Worm (Caenorhabditis elegans) whole organism, L3 larva: ENCODE data around the gene W08E12.7.

Source experiments
- R02D3.7 ChIP-seq: fragments of 150-350 bp; optimal IDR thresholded peaks from 2 replicates; lab custom pipeline; 2014; ENCODE audit warnings: missing biosample characterization, missing genetic modification characterization
- ZK546.5 ChIP-seq: sonication (generic microtip); optimal IDR thresholded peaks from 2 replicates; lab custom pipeline; 2017; ENCODE audit warnings: missing biosample characterization, missing genetic modification characterization
- ama-1 ChIP-seq: fragments of 150-350 bp; optimal IDR thresholded peaks from 2 replicates; lab custom pipeline; 2018
- ceh-16 ChIP-seq: sonication (generic microtip); optimal IDR thresholded peaks from 2 replicates; lab custom pipeline; 2017; ENCODE audit warnings: missing biosample characterization, missing genetic modification characterization
- ceh-28 ChIP-seq: fragments of 150-350 bp; optimal IDR thresholded peaks from 2 replicates; lab custom pipeline; 2014; ENCODE audit warnings: missing biosample characterization, missing genetic modification reagents, missing genetic modification characterization
- ceh-9 ChIP-seq: sonication (generic microtip); optimal IDR thresholded peaks from 2 replicates; lab custom pipeline; 2018; ENCODE audit warnings: missing biosample characterization, missing genetic modification characterization
- daf-12 ChIP-seq: fragments of 150-350 bp; optimal IDR thresholded peaks from 2 replicates; lab custom pipeline; 2014; ENCODE audit warnings: missing biosample characterization, missing genetic modification reagents, missing genetic modification characterization
- egl-27 ChIP-seq: sonication (generic microtip); optimal IDR thresholded peaks from 4 replicates; lab custom pipeline; 2017; ENCODE audit warnings: missing biosample characterization, missing genetic modification reagents, missing genetic modification characterization
- egl-5 ChIP-seq: fragments of 150-350 bp; optimal IDR thresholded peaks from 2 replicates; lab custom pipeline; 2017; ENCODE audit warnings: missing biosample characterization, missing genetic modification reagents, missing genetic modification characterization, inconsistent platforms
- elt-1 ChIP-seq: fragments of 150-350 bp; optimal IDR thresholded peaks from 2 replicates; lab custom pipeline; 2014; ENCODE audit warnings: missing biosample characterization, missing genetic modification characterization
- elt-2 ChIP-seq: sonication (generic microtip); optimal IDR thresholded peaks from 2 replicates; lab custom pipeline; 2016; ENCODE audit warnings: missing genetic modification reagents, mild to moderate bottlenecking, missing genetic modification characterization, missing compliant biosample characterization
- elt-3 ChIP-seq, 3 experiments: fragments of 150-350 bp in 1 of 3; sonication (generic microtip) in 2 of 3; optimal IDR thresholded peaks; 2 replicates in 2 of 3; 4 replicates in 1 of 3; lab custom pipeline; 2014 to 2017; ENCODE audit warnings: missing biosample characterization in 3 of 3, missing genetic modification characterization in 3 of 3
- eor-1 ChIP-seq, 2 experiments: fragments of 150-350 bp; optimal IDR thresholded peaks; 2 replicates each; lab custom pipeline; 2014 to 2018; ENCODE audit warnings: missing biosample characterization in 2 of 2, missing genetic modification characterization in 2 of 2
- fkh-10 ChIP-seq: sonication (generic microtip); optimal IDR thresholded peaks from 2 replicates; lab custom pipeline; 2017; ENCODE audit warnings: missing biosample characterization, missing genetic modification reagents, missing genetic modification characterization
- fkh-2 ChIP-seq: fragments of 150-350 bp; optimal IDR thresholded peaks from 2 replicates; lab custom pipeline; 2014; ENCODE audit warnings: missing biosample characterization, missing genetic modification reagents, missing genetic modification characterization
- fos-1 ChIP-seq: fragments of 150-350 bp; optimal IDR thresholded peaks from 2 replicates; lab custom pipeline; 2014; ENCODE audit warnings: missing biosample characterization, missing genetic modification characterization
- hmg-11 ChIP-seq: sonication (generic microtip); optimal IDR thresholded peaks from 2 replicates; lab custom pipeline; 2016; ENCODE audit warnings: missing genetic modification characterization, missing compliant biosample characterization
- jun-1 ChIP-seq: fragments of 150-350 bp; optimal IDR thresholded peaks from 2 replicates; lab custom pipeline; 2014; ENCODE audit warnings: missing biosample characterization, missing genetic modification reagents, missing genetic modification characterization
- lin-15B ChIP-seq: fragments of 150-350 bp; optimal IDR thresholded peaks from 2 replicates; lab custom pipeline; 2014; ENCODE audit warnings: missing biosample characterization, missing genetic modification characterization
- lin-39 ChIP-seq: fragments of 150-350 bp; optimal IDR thresholded peaks from 2 replicates; lab custom pipeline; 2018; ENCODE audit warnings: missing biosample characterization, missing genetic modification reagents, missing genetic modification characterization
- lsy-12 ChIP-seq: sonication (generic microtip); optimal IDR thresholded peaks from 2 replicates; lab custom pipeline; 2016; ENCODE audit warnings: mild to moderate bottlenecking, missing genetic modification characterization, missing compliant biosample characterization
- mdl-1 ChIP-seq: fragments of 150-350 bp; optimal IDR thresholded peaks from 2 replicates; lab custom pipeline; 2014; ENCODE audit warnings: missing biosample characterization, missing genetic modification characterization
- nfya-1 ChIP-seq: sonication (generic microtip); optimal IDR thresholded peaks from 2 replicates; lab custom pipeline; 2017; ENCODE audit warnings: missing genetic modification characterization, mild to moderate bottlenecking, missing compliant biosample characterization, antibody characterized with exemption, moderate library complexity; ENCODE audit not compliant: insufficient read depth
- nhr-11 ChIP-seq: fragments of 150-350 bp; optimal IDR thresholded peaks from 2 replicates; lab custom pipeline; 2014; ENCODE audit warnings: missing biosample characterization, missing genetic modification characterization
- nhr-23 ChIP-seq: fragments of 150-350 bp; optimal IDR thresholded peaks from 2 replicates; lab custom pipeline; 2014; ENCODE audit warnings: missing biosample characterization, missing genetic modification reagents, missing genetic modification characterization
- nhr-237 ChIP-seq: fragments of 150-350 bp; optimal IDR thresholded peaks from 2 replicates; lab custom pipeline; 2014; ENCODE audit warnings: missing biosample characterization, missing genetic modification characterization
- nhr-25 ChIP-seq: sonication (generic microtip); optimal IDR thresholded peaks from 2 replicates; lab custom pipeline; 2017; ENCODE audit warnings: missing biosample characterization, missing genetic modification characterization
- nhr-28 ChIP-seq: fragments of 150-350 bp; optimal IDR thresholded peaks from 2 replicates; lab custom pipeline; 2014; ENCODE audit warnings: missing biosample characterization, missing genetic modification characterization
- nhr-43 ChIP-seq: sonication (generic microtip); optimal IDR thresholded peaks from 2 replicates; lab custom pipeline; 2016; ENCODE audit warnings: mild to moderate bottlenecking, missing genetic modification characterization, missing compliant biosample characterization; ENCODE audit not compliant: poor library complexity, severe bottlenecking
- nhr-67 ChIP-seq: fragments of 150-350 bp; optimal IDR thresholded peaks from 2 replicates; lab custom pipeline; 2014; ENCODE audit warnings: missing biosample characterization, missing genetic modification characterization
- nhr-76 ChIP-seq: fragments of 150-350 bp; sonication (generic microtip); optimal IDR thresholded peaks from 5 replicates; lab custom pipeline; 2014; ENCODE audit warnings: missing biosample characterization, missing genetic modification characterization
- pha-4 ChIP-seq: fragments of 150-350 bp; optimal IDR thresholded peaks from 2 replicates; lab custom pipeline; 2014; ENCODE audit warnings: missing biosample characterization, missing genetic modification reagents, missing genetic modification characterization
- pqm-1 ChIP-seq: fragments of 150-350 bp; optimal IDR thresholded peaks from 2 replicates; lab custom pipeline; 2017; ENCODE audit warnings: missing biosample characterization, missing genetic modification characterization, inconsistent platforms
- sea-2 ChIP-seq: fragments of 150-350 bp; sonication (generic microtip); optimal IDR thresholded peaks from 4 replicates; lab custom pipeline; 2014; ENCODE audit warnings: missing biosample characterization, missing genetic modification reagents, missing genetic modification characterization
- skn-1 ChIP-seq: fragments of 150-350 bp; optimal IDR thresholded peaks from 2 replicates; lab custom pipeline; 2014; ENCODE audit warnings: missing biosample characterization, missing genetic modification characterization
- snpc-4 ChIP-seq: fragments of 150-350 bp; optimal IDR thresholded peaks from 2 replicates; lab custom pipeline; 2014; ENCODE audit warnings: missing biosample characterization, missing genetic modification characterization
- tbx-2 ChIP-seq: sonication (generic microtip); optimal IDR thresholded peaks from 2 replicates; lab custom pipeline; 2016; ENCODE audit warnings: mild to moderate bottlenecking, missing genetic modification characterization, missing compliant biosample characterization
- unc-62 ChIP-seq: fragments of 150-350 bp; sonication (generic microtip); optimal IDR thresholded peaks from 4 replicates; lab custom pipeline; 2014; ENCODE audit warnings: missing biosample characterization, missing genetic modification reagents, missing genetic modification characterization
- zag-1 ChIP-seq: fragments of 150-350 bp; optimal IDR thresholded peaks from 2 replicates; lab custom pipeline; 2014; ENCODE audit warnings: missing biosample characterization, missing genetic modification characterization
- ztf-11 ChIP-seq: fragments of 150-350 bp; optimal IDR thresholded peaks from 2 replicates; lab custom pipeline; 2014; ENCODE audit warnings: missing biosample characterization, missing genetic modification characterization
- ztf-4 ChIP-seq: fragments of 150-350 bp; optimal IDR thresholded peaks from 2 replicates; lab custom pipeline; 2014; ENCODE audit warnings: missing biosample characterization, missing genetic modification characterization

The W08E12.7 gene

ce11 chrIV:3305575-3305974 lies 10.6 kb downstream of the W08E12.7 start, which contains the start of gene W08E12.2:
TSS of gene W08E12.2 (plus strand) at chrIV:3305875.
- no peak for TF ChIP-seq nhr-28 (tag; lab: Kevin White, UChicago)
- TF ChIP-seq nhr-23 (tag; lab: Kevin White, UChicago) = no peak
- no peak for TF ChIP-seq eor-1 (tag; optimal IDR thresholded peaks at IDR 0.05; lab: Kevin White, UChicago)
- no peak for TF ChIP-seq sea-2 (GFP tag; lab: Kevin White, UChicago)
- no peak for TF ChIP-seq nhr-76 (tag; lab: Kevin White, UChicago)
- no peak for TF ChIP-seq lsy-12 (tag; lab: Kevin White, UChicago)
- no peak for TF ChIP-seq fos-1
- no peak for TF ChIP-seq nhr-67
- no peak for TF ChIP-seq jun-1 (tag; lab: Kevin White, UChicago)
- no peak for TF ChIP-seq ama-1 (lab: Kevin White, UChicago)
- no peak for TF ChIP-seq hmg-11 (tag; lab: Kevin White, UChicago)
- no peak for TF ChIP-seq egl-27 (tag; lab: Kevin White, UChicago)
- no peak for TF ChIP-seq elt-3 (tag; optimal IDR thresholded peaks at IDR 0.05; lab: Kevin White, UChicago)
- TF ChIP-seq fkh-10 (GFP tag; lab: Kevin White, UChicago) = no peak
- no peak for TF ChIP-seq mdl-1
- TF ChIP-seq zag-1 (tag; lab: Kevin White, UChicago) = no peak
- TF ChIP-seq egl-5 (tag; lab: Kevin White, UChicago) = no peak
- TF ChIP-seq elt-2 = no peak

ce11 chrIV:3307463-3307862 lies 12.5 kb downstream of the W08E12.7 start, which contains the start of gene W08E12.9:
TSS of gene W08E12.9 (minus strand) at chrIV:3307563.
- TF ChIP-seq nhr-25 (tag; lab: Kevin White, UChicago) = no peak
- no peak for TF ChIP-seq mdl-1
- no peak for TF ChIP-seq snpc-4
- no peak for TF ChIP-seq elt-3 (tag; optimal IDR thresholded peaks at IDR 0.05; lab: Kevin White, UChicago)
- no peak for TF ChIP-seq nhr-23 (tag; lab: Kevin White, UChicago)

- TF ChIP-seq nfya-1 (tag; lab: Kevin White, UChicago) (no peak), pha-4 (tag; lab: Kevin White, UChicago) (peak; percentile 34)
Measured at ce11 chrIV:3308885-3309284, 13.9 kb downstream of the W08E12.7 start.

ce11 chrIV:3310662-3311219 lies 15.8 kb downstream of the W08E12.7 start:
- no peak for TF ChIP-seq fkh-10 (GFP tag; lab: Kevin White, UChicago)
- peak; percentile 92 for TF ChIP-seq pqm-1 (tag; lab: Kevin White, UChicago)
- TF ChIP-seq nhr-28 (tag; lab: Kevin White, UChicago) = no peak
- no peak for TF ChIP-seq skn-1 (tag; lab: Kevin White, UChicago)
- TF ChIP-seq pha-4 (tag; lab: Kevin White, UChicago) = no peak
- no peak for TF ChIP-seq nhr-43 (tag; lab: Kevin White, UChicago)
- no peak for TF ChIP-seq fos-1
- TF ChIP-seq elt-2 = peak; percentile 91
- no peak for TF ChIP-seq nhr-76 (tag; lab: Kevin White, UChicago)
- no peak for TF ChIP-seq nfya-1 (tag; lab: Kevin White, UChicago)

ce11 chrIV:3311243-3311642 lies 16.3 kb downstream of the W08E12.7 start, which contains the start of gene zip-11:
TSS of gene zip-11 (plus strand) at chrIV:3311276.
- TF ChIP-seq nhr-25 (tag; lab: Kevin White, UChicago) (peak; percentile 91), R02D3.7 (tag; lab: Kevin White, UChicago) (peak; percentile 30), lin-39 (no peak), snpc-4 (no peak), egl-27 (tag; lab: Kevin White, UChicago) (no peak), nhr-11 (tag; lab: Kevin White, UChicago) (no peak), ama-1 (lab: Kevin White, UChicago) (no peak), ztf-11 (tag; lab: Kevin White, UChicago) (no peak), fos-1 (no peak), unc-62 (no peak), sea-2 (GFP tag; lab: Kevin White, UChicago) (no peak), ZK546.5 (no peak), lin-15B (peak; percentile 57), fkh-10 (GFP tag; lab: Kevin White, UChicago) (no peak), hmg-11 (tag; lab: Kevin White, UChicago) (peak; percentile 59), nfya-1 (tag; lab: Kevin White, UChicago) (peak; percentile 63), nhr-237 (tag; lab: Kevin White, UChicago) (no peak), pha-4 (tag; lab: Kevin White, UChicago) (peak; percentile 53), elt-1 (no peak), tbx-2 (tag; lab: Kevin White, UChicago) (peak; percentile 25), daf-12 (tag; lab: Kevin White, UChicago) (no peak), zag-1 (tag; lab: Kevin White, UChicago) (no peak), fkh-2 (tag; lab: Kevin White, UChicago) (no peak), ceh-9 (tag; lab: Kevin White, UChicago) (no peak), elt-3 (tag; optimal IDR thresholded peaks at IDR 0.05; lab: Kevin White, UChicago) (no peak), nhr-23 (tag; lab: Kevin White, UChicago) (peak; percentile 41), jun-1 (tag; lab: Kevin White, UChicago) (no peak), nhr-43 (tag; lab: Kevin White, UChicago) (peak; percentile 57), ceh-28 (peak; percentile 79), ceh-16 (tag; lab: Kevin White, UChicago) (no peak), ztf-4 (tag; lab: Kevin White, UChicago) (no peak), lsy-12 (tag; lab: Kevin White, UChicago) (no peak)
